Fruit fly (Drosophila melanogaster): ENCODE measurements around the gene Ir75a.

Ir75a gene

dm6 chr3L:17849517-17849916 lies 31.8 kb upstream of the Ir75a start, which contains the start of gene TrpRS-m (continued):
- TF ChIP-seq zen (tag; optimal IDR thresholded peaks at IDR 0.05) (no peak), MESR4 (GFP tag; optimal IDR thresholded peaks at IDR 0.05) (peak; percentile 19), h (optimal IDR thresholded peaks at IDR 0.05) (no peak), CG3726 (GFP tag; IDR thresholded peaks at IDR 0.05) (no peak), ssp (GFP tag; IDR thresholded peaks at IDR 0.05) (no peak), CG12071 (GFP tag; optimal IDR thresholded peaks at IDR 0.05) (no peak)

- TF ChIP-seq toy (GFP tag; IDR thresholded peaks at IDR 0.05): no peak
- TF ChIP-seq dan (GFP tag; IDR thresholded peaks at IDR 0.05): no peak
- no peak for TF ChIP-seq tap (tag; optimal IDR thresholded peaks at IDR 0.05)
- TF ChIP-seq Doc2 (GFP tag; IDR thresholded peaks at IDR 0.05): no peak
- no peak for TF ChIP-seq CG10147 (GFP tag; optimal IDR thresholded peaks at IDR 0.05)
- TF ChIP-seq CG32767 (GFP tag; IDR thresholded peaks at IDR 0.05): no peak
- no peak for TF ChIP-seq Adf1 (GFP tag; IDR thresholded peaks at IDR 0.05)
- TF ChIP-seq sc (optimal IDR thresholded peaks at IDR 0.05): no peak
- TF ChIP-seq sc (GFP tag; optimal IDR thresholded peaks at IDR 0.05): no peak
- TF ChIP-seq Asciz (GFP tag; optimal IDR thresholded peaks at IDR 0.05): no peak
- no peak for TF ChIP-seq Kr (GFP tag; optimal IDR thresholded peaks at IDR 0.05)
- no peak for TF ChIP-seq B-H1 (GFP tag; IDR thresholded peaks at IDR 0.05)
- TF ChIP-seq kni (GFP tag; optimal IDR thresholded peaks at IDR 0.05): no peak
- peak; percentile 38; the same call in 1 of the 4 replicates for TF ChIP-seq Gug (GFP tag; IDR thresholded peaks at IDR 0.05)
- no peak for TF ChIP-seq CG2199 (GFP tag; IDR thresholded peaks at IDR 0.05)
- TF ChIP-seq Lhr (GFP tag; optimal IDR thresholded peaks at IDR 0.05): no peak
- no peak for TF ChIP-seq lab (GFP tag; optimal IDR thresholded peaks at IDR 0.05)
- TF ChIP-seq YL-1 (GFP tag; optimal IDR thresholded peaks at IDR 0.05): peak; percentile 61
- no peak for TF ChIP-seq hkb (optimal IDR thresholded peaks at IDR 0.05)
- no peak for TF ChIP-seq hkb (GFP tag; IDR thresholded peaks at IDR 0.05)
- 0 out of 2 replicates have a peak, but pooled peaks have one; percentile 11 for TF ChIP-seq CG11247 (GFP tag; IDR thresholded peaks at IDR 0.05)
- no peak for TF ChIP-seq ac (GFP tag; optimal IDR thresholded peaks at IDR 0.05)
- TF ChIP-seq repo (GFP tag; optimal IDR thresholded peaks at IDR 0.05): no peak
- no peak for TF ChIP-seq sqz (GFP tag; optimal IDR thresholded peaks at IDR 0.05)
- TF ChIP-seq CG7928 (GFP tag; optimal IDR thresholded peaks at IDR 0.05): peak; percentile 88
- peak; percentile 5 for TF ChIP-seq Hsf (GFP tag; optimal IDR thresholded peaks at IDR 0.05)
- TF ChIP-seq CG14965 (GFP tag; optimal IDR thresholded peaks at IDR 0.05; ENCODE audit: borderline replicate concordance): no peak
- TF ChIP-seq Eip74EF (GFP tag; optimal IDR thresholded peaks at IDR 0.05): no peak
- no peak for TF ChIP-seq lov (optimal IDR thresholded peaks at IDR 0.05)
- no peak for TF ChIP-seq lov (GFP tag; IDR thresholded peaks at IDR 0.05)
- TF ChIP-seq MESR4 (GFP tag; optimal IDR thresholded peaks at IDR 0.05): peak; percentile 95
- no peak for TF ChIP-seq CG2202 (tag; optimal IDR thresholded peaks at IDR 0.05)
- peak; percentile 91 for TF ChIP-seq NFAT (GFP tag; IDR thresholded peaks at IDR 0.05)
- TF ChIP-seq slp2 (GFP tag; optimal IDR thresholded peaks at IDR 0.05): no peak
- TF ChIP-seq lbe (GFP tag; optimal IDR thresholded peaks at IDR 0.05): no peak
- TF ChIP-seq ftz-f1 (GFP tag; optimal IDR thresholded peaks at IDR 0.05): peak; percentile 75
- TF ChIP-seq HmgZ (tag; optimal IDR thresholded peaks at IDR 0.05): peak; percentile 15
- TF ChIP-seq sug (tag; optimal IDR thresholded peaks at IDR 0.05): peak; percentile 57
- no peak for TF ChIP-seq CG8089 (GFP tag; optimal IDR thresholded peaks at IDR 0.05)
- TF ChIP-seq CG12155 (GFP tag; optimal IDR thresholded peaks at IDR 0.05): no peak
- TF ChIP-seq onecut (GFP tag; IDR thresholded peaks at IDR 0.05): no peak
- TF ChIP-seq jigr1 (GFP tag; IDR thresholded peaks at IDR 0.05): no peak
- peak; percentile 36 for TF ChIP-seq pzg (GFP tag; optimal IDR thresholded peaks at IDR 0.05)
- peak; percentile 76 for TF ChIP-seq sens (GFP tag)
- TF ChIP-seq Deaf1 (tag; optimal IDR thresholded peaks at IDR 0.05): peak; percentile 36
- TF ChIP-seq Gsc (GFP tag; IDR thresholded peaks at IDR 0.05): no peak
- TF ChIP-seq dmrt99B (tag; optimal IDR thresholded peaks at IDR 0.05): no peak
Measured at dm6 chr3L:17846982-17847355, 29.2 kb upstream of the Ir75a start.

Data from whole organism, embryonic.